Worm (Caenorhabditis elegans): ENCODE measurements around the gene egl-26.

- TF ChIP-seq nhr-237 (tag; optimal IDR thresholded peaks at IDR 0.05): no peak
- TF ChIP-seq fos-1 (tag; optimal IDR thresholded peaks at IDR 0.05): no peak
- no peak for TF ChIP-seq lsy-2 (tag; optimal IDR thresholded peaks at IDR 0.05)
- no peak for TF ChIP-seq skn-1 (tag; optimal IDR thresholded peaks at IDR 0.05)
- no peak for TF ChIP-seq elt-3 (tag; optimal IDR thresholded peaks at IDR 0.05)
- no peak for TF ChIP-seq ama-1 (optimal IDR thresholded peaks at IDR 0.05)
- TF ChIP-seq lin-11 (tag; optimal IDR thresholded peaks at IDR 0.05): no peak
- no peak for TF ChIP-seq egl-27 (tag; optimal IDR thresholded peaks at IDR 0.05)
- TF ChIP-seq unc-62 (GFP tag; optimal IDR thresholded peaks at IDR 0.05): no peak
- TF ChIP-seq mdl-1 (tag; optimal IDR thresholded peaks at IDR 0.05): no peak
- no peak for TF ChIP-seq snpc-4 (tag; optimal IDR thresholded peaks at IDR 0.05)
- no peak for TF ChIP-seq lin-13 (GFP tag; optimal IDR thresholded peaks at IDR 0.05)
- TF ChIP-seq nhr-11 (tag; optimal IDR thresholded peaks at IDR 0.05): no peak
Observed at ce11 chrII:86794-87193, 17.3 kb downstream of the egl-26 start.
